Worm (Caenorhabditis elegans) whole organism, L1 larva: Measurements from ENCODE around the gene btb-6.

Source experiments
- aly-2 ChIP-seq: fragments of 150-350 bp; optimal IDR thresholded peaks from 2 replicates; lab custom pipeline; 2014; ENCODE audit warnings: missing biosample characterization, missing genetic modification characterization
- lin-13 ChIP-seq: fragments of 150-350 bp; optimal IDR thresholded peaks from 2 replicates; lab custom pipeline; 2014; ENCODE audit warnings: missing biosample characterization, missing genetic modification reagents, missing genetic modification characterization

ce11 chrII:1703363-1703762, 11.7 kb upstream of the btb-6 start, which contains the start of gene fbxb-47:
- TF ChIP-seq aly-2 (tag; lab: Kevin White, UChicago) = no peak
- TF ChIP-seq lin-13 (GFP tag; lab: Kevin White, UChicago) = no peak
